Worm (Caenorhabditis elegans): Measurements from ENCODE around the gene slc-25A21.

Gene slc-25A21

ce11 chrX:16144584-16144983, 45.1 kb upstream of the slc-25A21 start:
- TF ChIP-seq ceh-8 (GFP tag; optimal IDR thresholded peaks at IDR 0.05) (peak; percentile 9), xbp-1 (tag; optimal IDR thresholded peaks at IDR 0.05) (no peak), snpc-4 (tag; optimal IDR thresholded peaks at IDR 0.05) (peak; percentile 72)

DNA sequence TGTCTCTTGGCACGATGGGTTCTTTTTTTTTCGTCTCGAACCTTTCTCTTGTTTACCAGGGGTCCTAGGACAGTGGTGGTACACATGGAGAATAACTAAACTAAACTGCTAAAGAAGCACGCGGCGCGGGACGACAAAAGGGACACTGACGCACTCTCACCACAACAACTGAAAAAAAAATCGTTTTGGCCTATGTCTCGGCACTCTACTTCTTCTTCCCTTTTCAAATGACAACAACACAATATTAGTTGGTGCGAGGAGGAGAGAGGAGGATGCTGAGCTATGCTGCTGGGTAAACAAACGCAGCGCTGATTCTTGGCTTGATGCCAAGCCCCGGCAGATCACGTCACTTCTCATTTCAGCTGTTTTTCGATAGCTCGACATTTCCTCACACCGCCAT, 44.4 kb upstream of the slc-25A21 start:
- TF ChIP-seq elt-2 (tag; optimal IDR thresholded peaks at IDR 0.05) (no peak), ceh-82 (tag; optimal IDR thresholded peaks at IDR 0.05) (peak in 1 of 3 experiments; percentile 2), lin-14 (GFP tag; optimal IDR thresholded peaks at IDR 0.05) (peak; percentile 36), nhr-77 (tag; optimal IDR thresholded peaks at IDR 0.05) (peak; percentile 15)

DNA sequence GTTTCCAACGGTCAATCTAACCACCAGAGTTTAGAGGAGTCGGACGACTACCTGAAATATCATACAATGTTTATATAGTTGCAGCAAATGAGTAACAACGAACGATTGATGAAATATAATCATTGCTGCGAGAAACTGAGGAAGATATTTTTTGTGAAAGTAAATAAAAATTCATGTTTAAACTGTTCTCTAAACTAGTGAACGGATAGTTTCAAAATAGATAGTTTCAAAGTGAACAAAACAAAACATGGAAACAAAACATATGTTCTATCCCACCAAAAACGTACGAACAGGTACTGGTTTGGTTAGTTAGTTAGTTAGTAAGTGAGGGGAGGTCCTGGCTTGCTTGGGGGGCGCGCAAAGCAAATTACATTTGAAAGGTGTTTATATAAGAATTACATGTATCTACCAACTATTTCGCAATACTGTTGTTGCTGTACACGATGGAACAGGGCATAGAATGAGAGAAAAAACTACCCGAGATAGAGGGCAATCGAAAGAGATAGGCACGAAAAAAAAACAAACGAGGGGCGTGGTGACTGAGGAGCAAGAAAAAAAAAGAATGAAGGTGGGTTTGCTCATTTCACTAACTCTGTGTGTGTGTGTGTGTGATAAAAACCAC, 42.6 kb upstream of the slc-25A21 start, which contains the start of gene F09C8.2:
F09C8.2 (minus strand) TSS at position 51 of the 622 bp plus-strand sequence.
- peak; percentile 38 for TF ChIP-seq skn-1 (tag; optimal IDR thresholded peaks at IDR 0.05)
- no peak for TF ChIP-seq efl-1 (optimal IDR thresholded peaks at IDR 0.05)
- peak in 1 of 2 experiments; percentile 71 for TF ChIP-seq efl-1 (GFP tag; optimal IDR thresholded peaks at IDR 0.05 in 1 of 2)
- TF ChIP-seq dpl-1 (GFP tag; optimal IDR thresholded peaks at IDR 0.05): no peak
- peak; percentile 87 for TF ChIP-seq zip-4 (GFP tag; optimal IDR thresholded peaks at IDR 0.05)

DNA sequence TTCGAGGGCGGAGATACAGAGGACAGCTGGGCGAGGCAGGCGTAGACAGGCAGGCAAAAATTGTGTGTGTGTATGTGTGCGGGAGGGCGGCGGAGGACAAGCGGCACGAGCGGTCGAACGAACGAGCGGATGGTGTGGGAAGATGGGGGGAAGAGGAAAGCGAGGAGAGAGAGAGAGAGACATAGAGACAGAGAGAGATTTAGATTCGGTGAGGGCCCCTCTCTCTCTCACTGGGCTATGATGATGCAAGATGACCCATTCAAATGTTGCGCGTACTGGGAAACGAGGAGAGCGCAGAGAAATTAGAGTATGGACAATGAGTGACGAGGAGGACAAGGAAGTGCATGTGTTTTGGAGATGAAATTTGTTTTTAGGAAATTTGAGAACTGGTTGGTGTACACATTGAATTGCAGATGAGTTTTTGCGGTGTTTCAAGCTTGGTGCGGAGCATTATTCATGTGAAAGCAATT, 41.9 kb upstream of the slc-25A21 start:
- TF ChIP-seq grh-1 (GFP tag; IDR thresholded peaks at IDR 0.05) (peak; percentile 58), nhr-84 (tag; optimal IDR thresholded peaks at IDR 0.05) (no peak), egl-27 (tag; optimal IDR thresholded peaks at IDR 0.05) (peak; percentile 51), aly-2 (tag; optimal IDR thresholded peaks at IDR 0.05) (no peak), ces-1 (GFP tag; optimal IDR thresholded peaks at IDR 0.05) (peak; percentile 52), tbx-2 (tag; optimal IDR thresholded peaks at IDR 0.05) (peak; percentile 84), elt-3 (tag; optimal IDR thresholded peaks at IDR 0.05) (peak in 2 of 6 experiments; percentile 47 to 71), lin-35 (GFP tag; optimal IDR thresholded peaks at IDR 0.05) (peak; percentile 34 to 51), C16A3.4 (tag; optimal IDR thresholded peaks at IDR 0.05) (peak; percentile 31), lin-15B (tag; optimal IDR thresholded peaks at IDR 0.05) (no peak), nhr-19 (GFP tag; conservative IDR thresholded peaks at IDR 0.05) (peak; percentile 62), mab-9 (GFP tag; IDR thresholded peaks at IDR 0.05) (no peak), nhr-85 (tag) (peak; percentile 96), sox-4 (tag; optimal IDR thresholded peaks at IDR 0.05) (peak; percentile 72), fkh-10 (GFP tag; optimal IDR thresholded peaks at IDR 0.05) (peak; percentile 85), zag-1 (tag; optimal IDR thresholded peaks at IDR 0.05) (peak; percentile 84), ceh-8 (GFP tag; optimal IDR thresholded peaks at IDR 0.05) (peak; percentile 13), mdl-1 (tag; optimal IDR thresholded peaks at IDR 0.05) (peak in 1 of 2 experiments; percentile 41), nhr-77 (tag; optimal IDR thresholded peaks at IDR 0.05) (peak; percentile 19), fkh-8 (tag; optimal IDR thresholded peaks at IDR 0.05) (peak; percentile 92), xbp-1 (tag; optimal IDR thresholded peaks at IDR 0.05) (peak; percentile 57), swsn-7 (tag; optimal IDR thresholded peaks at IDR 0.05) (peak; percentile 80), blmp-1 (tag; optimal IDR thresholded peaks at IDR 0.05) (peak; percentile 54), ztf-4 (tag; optimal IDR thresholded peaks at IDR 0.05) (peak; percentile 89), nhr-76 (tag; optimal IDR thresholded peaks at IDR 0.05) (no peak), unc-130 (tag; optimal IDR thresholded peaks at IDR 0.05) (peak; percentile 15), sup-37 (GFP tag; optimal IDR thresholded peaks at IDR 0.05) (no peak), jun-1 (tag; optimal IDR thresholded peaks at IDR 0.05) (peak; percentile 74), fos-1 (tag; optimal IDR thresholded peaks at IDR 0.05) (peak; percentile 71), snpc-4 (tag; optimal IDR thresholded peaks at IDR 0.05) (peak; percentile 80), ceh-63 (GFP tag; optimal IDR thresholded peaks at IDR 0.05) (no peak), dsc-1 (tag; optimal IDR thresholded peaks at IDR 0.05) (peak; percentile 81), lin-13 (GFP tag; optimal IDR thresholded peaks at IDR 0.05) (peak; percentile 66), unc-86 (tag; optimal IDR thresholded peaks at IDR 0.05) (peak; percentile 85), lin-14 (GFP tag; optimal IDR thresholded peaks at IDR 0.05) (peak; percentile 98), egl-13 (tag; optimal IDR thresholded peaks at IDR 0.05) (peak; percentile 74), ceh-82 (tag; optimal IDR thresholded peaks at IDR 0.05) (peak; percentile 27 to 82 (median 77)), lsy-2 (tag; optimal IDR thresholded peaks at IDR 0.05) (peak; percentile 63 to 75), mef-2 (tag; optimal IDR thresholded peaks at IDR 0.05) (peak; percentile 63)
